Worm (Caenorhabditis elegans) whole organism, L4 larva: ENCODE measurements around the gene cnnm-5.

Experiments
- F37D6.2 ChIP-seq: sonication (generic microtip); optimal IDR thresholded peaks from 2 replicates; lab custom pipeline; 2016; ENCODE audit warnings: mild to moderate bottlenecking, missing genetic modification characterization, missing compliant biosample characterization
- F44E2.7 ChIP-seq: fragments of 200-800 bp; sonication (Bioruptor generic); IDR thresholded peaks from 2 replicates; pipeline ENCODE4 v2.1.2; 2022; ENCODE audit warnings: missing genetic modification characterization, missing compliant biosample characterization
- T26A8.4 ChIP-seq: fragments of 200-800 bp; sonication (Bioruptor generic); IDR thresholded peaks from 2 replicates; pipeline ENCODE4 v1.3.6; 2022; ENCODE audit warnings: missing genetic modification characterization, missing compliant biosample characterization
- ZK337.2 ChIP-seq: fragments of 200-800 bp; sonication (Bioruptor generic); IDR thresholded peaks from 2 replicates; pipeline ENCODE4 v1.3.6; 2022; ENCODE audit warnings: missing genetic modification reagents, missing genetic modification characterization, missing compliant biosample characterization
- aha-1 ChIP-seq: fragments of 150-350 bp; peaks from one replicate; lab custom pipeline; 2014; ENCODE audit warnings: missing biosample characterization, missing genetic modification characterization
- ama-1 ChIP-seq: fragments of 150-350 bp; optimal IDR thresholded peaks from 2 replicates; lab custom pipeline; 2014; ENCODE audit warnings: inconsistent platforms, mixed read lengths
- arid-1 ChIP-seq: fragments of 200-800 bp; sonication (Bioruptor generic); conservative IDR thresholded peaks from 2 replicates; pipeline ENCODE4 v1.3.6; 2022; ENCODE audit warnings: missing genetic modification reagents, missing genetic modification characterization, missing compliant biosample characterization
- attf-4 ChIP-seq: sonication (generic microtip); optimal IDR thresholded peaks from 3 replicates; lab custom pipeline; 2017; ENCODE audit warnings: missing biosample characterization, missing genetic modification characterization
- ceh-20 ChIP-seq: fragments of 200-800 bp; sonication (Bioruptor generic); IDR thresholded peaks from 2 replicates; pipeline ENCODE4 v1.3.6; 2022; ENCODE audit warnings: missing genetic modification reagents, missing genetic modification characterization, missing compliant biosample characterization
- ceh-28 ChIP-seq: fragments of 150-350 bp; optimal IDR thresholded peaks from 2 replicates; lab custom pipeline; 2014; ENCODE audit warnings: missing biosample characterization, missing genetic modification reagents, missing genetic modification characterization
- ceh-44 ChIP-seq: fragments of 200-800 bp; sonication (Bioruptor generic); IDR thresholded peaks from 2 replicates; pipeline ENCODE4 v1.3.6; 2022; ENCODE audit warnings: missing genetic modification reagents, missing genetic modification characterization, missing compliant biosample characterization
- ceh-82 ChIP-seq: sonication (generic microtip); optimal IDR thresholded peaks from 2 replicates; lab custom pipeline; 2017; ENCODE audit warnings: missing biosample characterization, missing genetic modification characterization
- ces-1 ChIP-seq: fragments of 150-350 bp; sonication (generic microtip); optimal IDR thresholded peaks from 4 replicates; lab custom pipeline; 2014; ENCODE audit warnings: missing biosample characterization, missing genetic modification reagents, missing genetic modification characterization
- daf-16 ChIP-seq, 3 experiments: sonication (generic microtip); optimal IDR thresholded peaks; 2 replicates each; lab custom pipeline; 2016 to 2017; ENCODE audit warnings: missing genetic modification characterization in 3 of 3, missing genetic modification reagents in 3 of 3, mild to moderate bottlenecking in 2 of 3, missing compliant biosample characterization in 2 of 3, missing biosample characterization in 1 of 3, moderate library complexity in 1 of 3
- dmd-6 ChIP-seq: fragments of 200-800 bp; sonication (Bioruptor generic); IDR thresholded peaks from 2 replicates; pipeline ENCODE4 v1.3.6; 2022; ENCODE audit warnings: missing genetic modification reagents, missing genetic modification characterization, missing compliant biosample characterization
- fos-1 ChIP-seq: fragments of 150-350 bp; optimal IDR thresholded peaks from 2 replicates; lab custom pipeline; 2014; ENCODE audit warnings: missing biosample characterization, missing genetic modification characterization
- gei-8 ChIP-seq: fragments of 200-800 bp; sonication (Bioruptor generic); optimal IDR thresholded peaks from 2 replicates; lab custom pipeline; 2018; ENCODE audit warnings: mild to moderate bottlenecking, missing genetic modification characterization, missing compliant biosample characterization
- hif-1 ChIP-seq, 2 experiments: sonication (generic microtip); optimal IDR thresholded peaks; 2 replicates each; lab custom pipeline; 2016 to 2017; ENCODE audit warnings: missing compliant biosample characterization in 2 of 2, missing genetic modification characterization in 2 of 2, missing genetic modification reagents in 2 of 2, missing genotype in 2 of 2, mild to moderate bottlenecking in 1 of 2
- hlh-11 ChIP-seq: fragments of 200-800 bp; sonication (Bioruptor generic); optimal IDR thresholded peaks from 2 replicates; lab custom pipeline; 2018; ENCODE audit warnings: mild to moderate bottlenecking, missing genetic modification characterization, missing compliant biosample characterization
- hlh-30 ChIP-seq: sonication (generic microtip); optimal IDR thresholded peaks from 2 replicates; lab custom pipeline; 2017; ENCODE audit warnings: antibody characterized with exemption, mild to moderate bottlenecking, missing genetic modification characterization, missing compliant biosample characterization; ENCODE audit not compliant: insufficient read depth
- lin-1 ChIP-seq: fragments of 200-800 bp; sonication (Bioruptor generic); IDR thresholded peaks from 2 replicates; pipeline ENCODE4 v1.3.6; 2022; ENCODE audit warnings: missing genetic modification reagents, missing genetic modification characterization, missing compliant biosample characterization
- lin-15B ChIP-seq: fragments of 150-350 bp; sonication (generic microtip); optimal IDR thresholded peaks from 3 replicates; lab custom pipeline; 2014; ENCODE audit warnings: missing biosample characterization, missing genetic modification characterization
- lin-29 ChIP-seq: fragments of 200-800 bp; sonication (Bioruptor generic); IDR thresholded peaks from 2 replicates; pipeline ENCODE4 v1.3.6; 2022; ENCODE audit warnings: missing genetic modification reagents, missing genetic modification characterization, missing compliant biosample characterization
- mes-2 ChIP-seq: sonication (generic microtip); optimal IDR thresholded peaks from 2 replicates; lab custom pipeline; 2016; ENCODE audit warnings: missing genotype, mild to moderate bottlenecking, missing genetic modification characterization, missing compliant biosample characterization; ENCODE audit not compliant: poor library complexity, severe bottlenecking
- nhr-102 ChIP-seq: sonication (generic microtip); optimal IDR thresholded peaks from 2 replicates; lab custom pipeline; 2016; ENCODE audit warnings: mild to moderate bottlenecking, missing genetic modification characterization, moderate library complexity, missing compliant biosample characterization
- nhr-11 ChIP-seq: fragments of 150-350 bp; optimal IDR thresholded peaks from 2 replicates; lab custom pipeline; 2014; ENCODE audit warnings: missing biosample characterization, missing genetic modification characterization
- nhr-111 ChIP-seq: fragments of 200-800 bp; sonication (Bioruptor generic); optimal IDR thresholded peaks from 2 replicates; lab custom pipeline; 2018; ENCODE audit warnings: mild to moderate bottlenecking, missing genetic modification characterization, missing compliant biosample characterization
- nhr-25 ChIP-seq: sonication (generic microtip); optimal IDR thresholded peaks from 2 replicates; lab custom pipeline; 2017; ENCODE audit warnings: missing genetic modification characterization, mild to moderate bottlenecking, missing compliant biosample characterization, antibody characterized with exemption, moderate library complexity, borderline replicate concordance; ENCODE audit not compliant: insufficient read depth
- nhr-28 ChIP-seq: fragments of 150-350 bp; optimal IDR thresholded peaks from 2 replicates; lab custom pipeline; 2014; ENCODE audit warnings: missing biosample characterization, missing genetic modification characterization
- nhr-42 ChIP-seq: fragments of 200-800 bp; sonication (Bioruptor generic); IDR thresholded peaks from 2 replicates; pipeline ENCODE4 v1.3.6; 2022; ENCODE audit warnings: missing genetic modification characterization, missing compliant biosample characterization
- nhr-77 ChIP-seq: fragments of 150-350 bp; optimal IDR thresholded peaks from 2 replicates; lab custom pipeline; 2014; ENCODE audit warnings: missing biosample characterization, missing genetic modification characterization
- pha-4 ChIP-seq, 2 experiments: fragments of 150-350 bp in 1 of 2; fragments of 200-800 bp in 1 of 2; sonication (Bioruptor generic) in 1 of 2; IDR thresholded peaks in 1 of 2; optimal IDR thresholded peaks in 1 of 2; 2 replicates each; pipeline versions ENCODE4 v1.3.6 to Lab custom; 2014 to 2022; ENCODE audit warnings: missing genetic modification characterization in 2 of 2, missing genetic modification reagents in 2 of 2, missing biosample characterization in 1 of 2, missing compliant biosample characterization in 1 of 2
- php-3 ChIP-seq: fragments of 200-800 bp; sonication (Bioruptor generic); IDR thresholded peaks from 2 replicates; pipeline ENCODE4 v1.3.6; 2022; ENCODE audit warnings: missing genetic modification reagents, missing genetic modification characterization, missing compliant biosample characterization
- pqm-1 ChIP-seq: sonication (generic microtip); optimal IDR thresholded peaks from 2 replicates; lab custom pipeline; 2017; ENCODE audit warnings: missing biosample characterization, missing genetic modification characterization
- set-16 ChIP-seq: fragments of 200-800 bp; sonication (Bioruptor generic); IDR thresholded peaks from 2 replicates; pipeline ENCODE4 v1.3.6; 2022; ENCODE audit warnings: missing genetic modification reagents, missing genetic modification characterization, missing compliant biosample characterization
- tag-97 ChIP-seq: fragments of 200-800 bp; sonication (Bioruptor generic); IDR thresholded peaks from 2 replicates; pipeline ENCODE4 v1.3.6; 2022; ENCODE audit warnings: missing genetic modification characterization, missing compliant biosample characterization
- unc-62 ChIP-seq, 3 experiments: fragments of 150-350 bp in 1 of 3; sonication (generic microtip); optimal IDR thresholded peaks in 2 of 3; peaks in 1 of 3; 1 replicate in 1 of 3; 2 replicates in 2 of 3; lab custom pipeline; 2014 to 2017; ENCODE audit warnings: missing biosample characterization in 3 of 3, missing genetic modification characterization in 3 of 3, missing genetic modification reagents in 3 of 3, missing genotype in 1 of 3
- zip-2 ChIP-seq: fragments of 150-350 bp; optimal IDR thresholded peaks from 2 replicates; lab custom pipeline; 2014; ENCODE audit warnings: missing biosample characterization, missing genetic modification characterization
- ztf-7 ChIP-seq: fragments of 150-350 bp; optimal IDR thresholded peaks from 2 replicates; lab custom pipeline; 2014; ENCODE audit warnings: missing biosample characterization, missing genetic modification characterization

The cnnm-5 gene

ce11 chrIII:3832291-3832690 is 3.3 kb upstream of the cnnm-5 start, which contains the start of gene cyp-25A1:
Gene cyp-25A1, plus strand, starts transcription at chrIII:3832591.
- TF ChIP-seq lin-29, result no peak
- TF ChIP-seq ceh-44 (GFP tag; lab: Robert Waterston, UW), result no peak
- peak; percentile 12 for TF ChIP-seq nhr-28
- no peak for TF ChIP-seq ama-1 (lab: Kevin White, UChicago)
- TF ChIP-seq daf-16 (GFP tag; optimal IDR thresholded peaks at IDR 0.05; lab: Kevin White, UChicago), result no peak
- peak; percentile 43 for TF ChIP-seq daf-16 (tag; optimal IDR thresholded peaks at IDR 0.05; lab: Kevin White, UChicago)
- no peak for TF ChIP-seq nhr-111 (GFP tag; lab: Kevin White, UChicago)
- TF ChIP-seq, all 104 proteins: peak for 2

- no peak for TF ChIP-seq fos-1 (tag; lab: Kevin White, UChicago)
- peak in 1 of 2 experiments; percentile 91 for TF ChIP-seq unc-62 (GFP tag; optimal IDR thresholded peaks at IDR 0.05 in 1 of 2; lab: Kevin White, UChicago)
- TF ChIP-seq unc-62 (tag; optimal IDR thresholded peaks at IDR 0.05; lab: Kevin White, UChicago), result no peak
- TF ChIP-seq, all 104 proteins: peak for 1
Measured at ce11 chrIII:3831798-3832197, 2.8 kb upstream of the cnnm-5 start.

- TF ChIP-seq nhr-11, result no peak
- no peak for TF ChIP-seq nhr-28
- no peak for TF ChIP-seq lin-15B (tag; lab: Kevin White, UChicago)
- no peak for TF ChIP-seq nhr-102
- TF ChIP-seq mes-2 (tag; lab: Kevin White, UChicago), result no peak
- TF ChIP-seq nhr-111 (GFP tag; lab: Kevin White, UChicago), result no peak
- no peak for TF ChIP-seq ceh-82 (tag; lab: Kevin White, UChicago)
- no peak for TF ChIP-seq ces-1 (GFP tag; lab: Kevin White, UChicago)
- no peak for TF ChIP-seq F44E2.7
- no peak for TF ChIP-seq arid-1 (GFP tag; lab: Robert Waterston, UW)
- TF ChIP-seq ama-1 (lab: Kevin White, UChicago), result no peak
- TF ChIP-seq nhr-42 (GFP tag; lab: Robert Waterston, UW), result no peak
- no peak for TF ChIP-seq ceh-20 (GFP tag; lab: Robert Waterston, UW)
- TF ChIP-seq F37D6.2 (tag; lab: Kevin White, UChicago), result no peak
- TF ChIP-seq fos-1 (tag; lab: Kevin White, UChicago), result no peak
- no peak for TF ChIP-seq php-3 (GFP tag; lab: Robert Waterston, UW)
- TF ChIP-seq aha-1 (tag; lab: Kevin White, UChicago), result no peak
Measured at ce11 chrIII:3831381-3831780, 2.4 kb upstream of the cnnm-5 start, which contains the start of gene C36A4.10. Gene C36A4.10, minus strand, starts transcription at chrIII:3831481.

- TF ChIP-seq mes-2 (tag; lab: Kevin White, UChicago), result peak; percentile 27
- TF ChIP-seq zip-2 (tag; lab: Kevin White, UChicago), result no peak
- no peak for TF ChIP-seq nhr-42 (GFP tag; lab: Robert Waterston, UW)
- peak; percentile 18 for TF ChIP-seq hlh-30
- peak in 1 of 2 experiments; percentile 27 for TF ChIP-seq unc-62 (GFP tag; optimal IDR thresholded peaks at IDR 0.05 in 1 of 2; lab: Kevin White, UChicago)
- TF ChIP-seq unc-62 (tag; optimal IDR thresholded peaks at IDR 0.05; lab: Kevin White, UChicago), result no peak
Measured at ce11 chrIII:3821969-3822453, 7.0 kb downstream of the cnnm-5 start, which contains the start of gene amx-1. Gene amx-1, plus strand, starts transcription at chrIII:3822403.

- TF ChIP-seq hlh-11 (tag; lab: Kevin White, UChicago), result peak; percentile 91
- peak; percentile 8 for TF ChIP-seq ztf-7 (tag; lab: Kevin White, UChicago)
- 0 out of 2 replicates have a peak, but pooled peaks have one; percentile 32 for TF ChIP-seq arid-1 (GFP tag; lab: Robert Waterston, UW)
- no peak for TF ChIP-seq ceh-28 (tag; lab: Kevin White, UChicago)
- TF ChIP-seq dmd-6 (GFP tag; lab: Robert Waterston, UW), result peak; percentile 45
- peak; percentile 31; the same call in 1 of the 2 replicates for TF ChIP-seq set-16 (GFP tag; lab: Robert Waterston, UW)
- no peak for TF ChIP-seq lin-1 (GFP tag; lab: Robert Waterston, UW)
- TF ChIP-seq nhr-25 (tag; lab: Kevin White, UChicago), result peak; percentile 23
- no peak for TF ChIP-seq daf-16 (GFP tag; optimal IDR thresholded peaks at IDR 0.05; lab: Kevin White, UChicago)
- peak; percentile 12 for TF ChIP-seq daf-16 (tag; optimal IDR thresholded peaks at IDR 0.05; lab: Kevin White, UChicago)
- TF ChIP-seq pha-4 (GFP tag; IDR thresholded peaks at IDR 0.05; lab: Robert Waterston, UW), result no peak
- TF ChIP-seq pha-4 (tag; optimal IDR thresholded peaks at IDR 0.05; lab: Kevin White, UChicago), result no peak
- peak; percentile 23 for TF ChIP-seq nhr-11
- peak; percentile 61 for TF ChIP-seq aha-1 (tag; lab: Kevin White, UChicago)
- TF ChIP-seq nhr-77 (tag; lab: Kevin White, UChicago), result peak; percentile 77
- peak; percentile 42 for TF ChIP-seq pqm-1 (tag; lab: Kevin White, UChicago)
- no peak for TF ChIP-seq attf-4 (tag; lab: Kevin White, UChicago)
- TF ChIP-seq tag-97 (GFP tag; lab: Robert Waterston, UW), result no peak
- peak; percentile 67 for TF ChIP-seq T26A8.4 (GFP tag; lab: Robert Waterston, UW)
- no peak for TF ChIP-seq F44E2.7
- no peak for TF ChIP-seq ZK337.2 (GFP tag; lab: Robert Waterston, UW)
- no peak for TF ChIP-seq gei-8
- no peak for TF ChIP-seq ama-1 (lab: Kevin White, UChicago)
- peak in 1 of 2 experiments; percentile 51 for TF ChIP-seq hif-1 (tag; optimal IDR thresholded peaks at IDR 0.05; lab: Kevin White, UChicago)
Measured at ce11 chrIII:3820134-3820533, 8.9 kb downstream of the cnnm-5 start.
